Worm (Caenorhabditis elegans) whole organism, L4 larva: ENCODE data around the gene R102.3.

Source experiments
- F49E8.2 ChIP-seq: sonication (generic microtip); optimal IDR thresholded peaks from 2 replicates; lab custom pipeline; 2016; ENCODE audit warnings: missing compliant biosample characterization, mild to moderate bottlenecking, missing genetic modification characterization, borderline replicate concordance
- T26A8.4 ChIP-seq: fragments of 200-800 bp; sonication (Bioruptor generic); IDR thresholded peaks from 2 replicates; pipeline ENCODE4 v1.3.6; 2022; ENCODE audit warnings: missing genetic modification characterization, missing compliant biosample characterization
- aha-1 ChIP-seq: fragments of 150-350 bp; peaks from one replicate; lab custom pipeline; 2014; ENCODE audit warnings: missing biosample characterization, missing genetic modification characterization
- arid-1 ChIP-seq: fragments of 200-800 bp; sonication (Bioruptor generic); conservative IDR thresholded peaks from 2 replicates; pipeline ENCODE4 v1.3.6; 2022; ENCODE audit warnings: missing genetic modification reagents, missing genetic modification characterization, missing compliant biosample characterization
- ceh-20 ChIP-seq: fragments of 200-800 bp; sonication (Bioruptor generic); IDR thresholded peaks from 2 replicates; pipeline ENCODE4 v1.3.6; 2022; ENCODE audit warnings: missing genetic modification reagents, missing genetic modification characterization, missing compliant biosample characterization
- ceh-32 ChIP-seq: sonication (generic microtip); optimal IDR thresholded peaks from 2 replicates; lab custom pipeline; 2016; ENCODE audit warnings: mild to moderate bottlenecking, missing genetic modification characterization, missing compliant biosample characterization; ENCODE audit not compliant: poor library complexity
- ceh-44 ChIP-seq: fragments of 200-800 bp; sonication (Bioruptor generic); IDR thresholded peaks from 2 replicates; pipeline ENCODE4 v1.3.6; 2022; ENCODE audit warnings: missing genetic modification reagents, missing genetic modification characterization, missing compliant biosample characterization
- daf-16 ChIP-seq, 3 experiments: sonication (generic microtip); optimal IDR thresholded peaks; 2 replicates each; lab custom pipeline; 2016 to 2017; ENCODE audit warnings: missing genetic modification characterization in 3 of 3, missing genetic modification reagents in 3 of 3, mild to moderate bottlenecking in 2 of 3, missing compliant biosample characterization in 2 of 3, missing biosample characterization in 1 of 3, moderate library complexity in 1 of 3
- hlh-11 ChIP-seq: fragments of 200-800 bp; sonication (Bioruptor generic); optimal IDR thresholded peaks from 2 replicates; lab custom pipeline; 2018; ENCODE audit warnings: mild to moderate bottlenecking, missing genetic modification characterization, missing compliant biosample characterization
- hlh-30 ChIP-seq: sonication (generic microtip); optimal IDR thresholded peaks from 2 replicates; lab custom pipeline; 2017; ENCODE audit warnings: antibody characterized with exemption, mild to moderate bottlenecking, missing genetic modification characterization, missing compliant biosample characterization; ENCODE audit not compliant: insufficient read depth
- lin-38 ChIP-seq: fragments of 200-800 bp; sonication (Bioruptor generic); IDR thresholded peaks from 2 replicates; pipeline ENCODE4 v1.3.6; 2022; ENCODE audit warnings: missing genetic modification reagents, missing genetic modification characterization, missing compliant biosample characterization
- lin-39 ChIP-seq: fragments of 150-350 bp; optimal IDR thresholded peaks from 2 replicates; lab custom pipeline; 2014; ENCODE audit warnings: missing biosample characterization, missing genetic modification reagents, missing genetic modification characterization
- lir-3 ChIP-seq: sonication (generic microtip); optimal IDR thresholded peaks from 2 replicates; lab custom pipeline; 2016; ENCODE audit warnings: mild to moderate bottlenecking, missing genetic modification characterization, missing compliant biosample characterization
- mdl-1 ChIP-seq, 2 experiments: fragments of 150-350 bp in 1 of 2; sonication (generic microtip) in 1 of 2; optimal IDR thresholded peaks; 2 replicates each; lab custom pipeline; 2014 to 2017; ENCODE audit warnings: missing biosample characterization in 2 of 2, missing genetic modification characterization in 2 of 2
- mep-1 ChIP-seq: fragments of 150-350 bp; sonication (generic microtip); optimal IDR thresholded peaks from 3 replicates; lab custom pipeline; 2014; ENCODE audit warnings: missing biosample characterization, missing genetic modification characterization
- nhr-28 ChIP-seq: fragments of 150-350 bp; optimal IDR thresholded peaks from 2 replicates; lab custom pipeline; 2014; ENCODE audit warnings: missing biosample characterization, missing genetic modification characterization
- nhr-48 ChIP-seq: sonication (generic microtip); optimal IDR thresholded peaks from 2 replicates; lab custom pipeline; 2016; ENCODE audit warnings: mild to moderate bottlenecking, missing genetic modification characterization, missing compliant biosample characterization
- nhr-6 ChIP-seq: fragments of 150-350 bp; optimal IDR thresholded peaks from 2 replicates; lab custom pipeline; 2014; ENCODE audit warnings: missing biosample characterization, missing genetic modification characterization
- nhr-77 ChIP-seq: fragments of 150-350 bp; optimal IDR thresholded peaks from 2 replicates; lab custom pipeline; 2014; ENCODE audit warnings: missing biosample characterization, missing genetic modification characterization
- sdz-12 ChIP-seq: fragments of 200-800 bp; sonication (Bioruptor generic); optimal IDR thresholded peaks from 2 replicates; lab custom pipeline; 2018; ENCODE audit warnings: mild to moderate bottlenecking, missing genetic modification characterization, missing compliant biosample characterization
- skn-1 ChIP-seq: fragments of 150-350 bp; optimal IDR thresholded peaks from 2 replicates; lab custom pipeline; 2014; ENCODE audit warnings: missing biosample characterization, missing genetic modification characterization
- snpc-4 ChIP-seq: fragments of 150-350 bp; optimal IDR thresholded peaks from 2 replicates; lab custom pipeline; 2014; ENCODE audit warnings: missing biosample characterization, missing genetic modification characterization
- unc-62 ChIP-seq, 3 experiments: fragments of 150-350 bp in 1 of 3; sonication (generic microtip); optimal IDR thresholded peaks in 2 of 3; peaks in 1 of 3; 1 replicate in 1 of 3; 2 replicates in 2 of 3; lab custom pipeline; 2014 to 2017; ENCODE audit warnings: missing biosample characterization in 3 of 3, missing genetic modification characterization in 3 of 3, missing genetic modification reagents in 3 of 3, missing genotype in 1 of 3
- zfp-2 ChIP-seq: sonication (generic microtip); optimal IDR thresholded peaks from 2 replicates; lab custom pipeline; 2016; ENCODE audit warnings: mild to moderate bottlenecking, missing genetic modification characterization, missing compliant biosample characterization
- zip-2 ChIP-seq: fragments of 150-350 bp; optimal IDR thresholded peaks from 2 replicates; lab custom pipeline; 2014; ENCODE audit warnings: missing biosample characterization, missing genetic modification characterization

Gene R102.3

ce11 chrIV:10701866-10702458 is 12.6 kb downstream of the R102.3 start:
- TF ChIP-seq nhr-48 (tag; lab: Kevin White, UChicago) (peak; percentile 4), nhr-28 (tag; lab: Kevin White, UChicago) (peak; percentile 60), unc-62 (GFP tag; optimal IDR thresholded peaks at IDR 0.05 in 1 of 2; lab: Kevin White, UChicago) (peak in 1 of 2 experiments; percentile 58), unc-62 (tag; optimal IDR thresholded peaks at IDR 0.05; lab: Kevin White, UChicago) (no peak), zfp-2 (tag; lab: Kevin White, UChicago) (no peak), hlh-11 (tag; lab: Kevin White, UChicago) (peak; percentile 62), ceh-20 (GFP tag; lab: Robert Waterston, UW) (0 out of 2 replicates have a peak, but pooled peaks have one; percentile 57), nhr-6 (tag; lab: Kevin White, UChicago) (no peak), ceh-44 (no peak), mdl-1 (tag; optimal IDR thresholded peaks at IDR 0.05; lab: Kevin White, UChicago) (peak in 1 of 2 experiments; percentile 55), F49E8.2 (no peak), ceh-32 (no peak), hlh-30 (tag; lab: Kevin White, UChicago) (peak; percentile 69), T26A8.4 (GFP tag; lab: Robert Waterston, UW) (no peak), mep-1 (tag; lab: Kevin White, UChicago) (no peak)

ce11 chrIV:10705176-10705575 is 15.9 kb downstream of the R102.3 start, which contains the start of gene R102.10:
R102.10 (plus strand) TSS chrIV:10705476.
- TF ChIP-seq lir-3 (tag; lab: Kevin White, UChicago) (no peak), unc-62 (GFP tag; optimal IDR thresholded peaks at IDR 0.05 in 1 of 2; lab: Kevin White, UChicago) (no peak), unc-62 (tag; optimal IDR thresholded peaks at IDR 0.05; lab: Kevin White, UChicago) (no peak), aha-1 (tag; lab: Kevin White, UChicago) (no peak)

- TF ChIP-seq zip-2 (tag; lab: Kevin White, UChicago) (no peak), daf-16 (GFP tag; optimal IDR thresholded peaks at IDR 0.05; lab: Kevin White, UChicago) (no peak), daf-16 (tag; optimal IDR thresholded peaks at IDR 0.05; lab: Kevin White, UChicago) (no peak), lin-39 (tag; lab: Kevin White, UChicago) (no peak), snpc-4 (tag; lab: Kevin White, UChicago) (no peak), skn-1 (tag; lab: Kevin White, UChicago) (no peak), arid-1 (GFP tag; lab: Robert Waterston, UW) (no peak)
- TF ChIP-seq, all 104 proteins: peak for 0
These were observed 16.8 kb downstream of the R102.3 start, which contains the start of gene R102.6 for ce11 chrIV:10706090-10706489. R102.6 (minus strand) TSS chrIV:10706190.

ce11 chrIV:10711729-10712128 is 22.4 kb downstream of the R102.3 start, which contains the start of gene glb-21:
glb-21 (minus strand) TSS chrIV:10711794.
- TF ChIP-seq aha-1 (tag; lab: Kevin White, UChicago), result peak; percentile 60
- TF ChIP-seq unc-62 (GFP tag; optimal IDR thresholded peaks at IDR 0.05 in 1 of 2; lab: Kevin White, UChicago), result peak in 1 of 2 experiments; percentile 10
- TF ChIP-seq unc-62 (tag; optimal IDR thresholded peaks at IDR 0.05; lab: Kevin White, UChicago), result no peak
- TF ChIP-seq lin-38 (GFP tag; lab: Robert Waterston, UW), result no peak
- TF ChIP-seq, all 104 proteins: peak for 2

ce11 chrIV:10714594-10714993 is 25.3 kb downstream of the R102.3 start:
- TF ChIP-seq nhr-77 (tag; lab: Kevin White, UChicago) (no peak), unc-62 (GFP tag; optimal IDR thresholded peaks at IDR 0.05 in 1 of 2; lab: Kevin White, UChicago) (peak in 1 of 2 experiments; percentile 10), unc-62 (tag; optimal IDR thresholded peaks at IDR 0.05; lab: Kevin White, UChicago) (no peak), nhr-28 (tag; lab: Kevin White, UChicago) (peak; percentile 40)

DNA sequence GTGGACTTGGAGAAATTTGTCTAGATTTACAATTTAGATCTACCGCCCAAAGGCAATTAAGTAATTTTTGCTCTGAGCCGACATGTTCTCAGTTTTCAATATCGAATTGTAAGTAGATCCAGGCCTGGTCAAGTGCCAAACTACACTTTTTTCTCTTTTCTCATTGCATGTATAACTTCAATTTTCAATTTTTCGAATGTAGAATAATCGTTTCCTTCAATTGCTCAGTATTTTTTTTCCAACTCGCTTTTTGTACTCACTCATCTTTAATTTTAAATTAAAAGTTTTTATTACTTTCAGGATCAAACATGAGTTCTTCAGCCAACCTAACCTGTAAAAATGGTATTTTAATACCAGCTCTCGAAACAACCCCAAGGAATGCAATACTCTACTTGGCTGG is 27.0 kb downstream of the R102.3 start, which contains the start of gene ncx-3:
TSS of gene ncx-3 (plus strand) at position 301 of the 400 bp plus-strand sequence.
- TF ChIP-seq unc-62 (GFP tag; optimal IDR thresholded peaks at IDR 0.05 in 1 of 2; lab: Kevin White, UChicago) (peak in 1 of 2 experiments; percentile 74), unc-62 (tag; optimal IDR thresholded peaks at IDR 0.05; lab: Kevin White, UChicago) (no peak), sdz-12 (GFP tag; lab: Kevin White, UChicago) (no peak)
- TF ChIP-seq, all 104 proteins: peak for 1
